Worm (Caenorhabditis elegans): Measurements from ENCODE around the gene C13C4.7.

- TF ChIP-seq him-1 (tag; optimal IDR thresholded peaks at IDR 0.05), result no peak
- TF ChIP-seq W03F9.2 (tag; optimal IDR thresholded peaks at IDR 0.05), result no peak
Observed at ce11 chrV:12082932-12083331, 37.3 kb downstream of the C13C4.7 start, which contains the start of gene R07B7.10.
